Worm (Caenorhabditis elegans) whole organism, L2 larva: ENCODE data around the gene acdh-13.

Experiments used
- C34F6.9 ChIP-seq: fragments of 150-350 bp; optimal IDR thresholded peaks from 2 replicates; lab custom pipeline; 2014; ENCODE audit warnings: missing biosample characterization, missing genetic modification characterization
- F13H6.1 ChIP-seq: sonication (generic microtip); optimal IDR thresholded peaks from 2 replicates; lab custom pipeline; 2016; ENCODE audit warnings: missing genetic modification characterization, missing compliant biosample characterization
- Y55F3AM.14 ChIP-seq: fragments of 200-800 bp; sonication (Bioruptor generic); optimal IDR thresholded peaks from 2 replicates; lab custom pipeline; 2018; ENCODE audit warnings: mild to moderate bottlenecking, missing genetic modification characterization, missing compliant biosample characterization
- ZK546.5 ChIP-seq: sonication (generic microtip); optimal IDR thresholded peaks from 2 replicates; lab custom pipeline; 2017; ENCODE audit warnings: missing biosample characterization, missing genetic modification characterization
- alr-1 ChIP-seq: fragments of 150-350 bp; optimal IDR thresholded peaks from 2 replicates; lab custom pipeline; 2014; ENCODE audit warnings: missing biosample characterization, missing genetic modification characterization
- aly-2 ChIP-seq: fragments of 150-350 bp; optimal IDR thresholded peaks from 2 replicates; lab custom pipeline; 2014; ENCODE audit warnings: missing biosample characterization, missing genetic modification characterization
- ama-1 ChIP-seq: fragments of 150-350 bp; optimal IDR thresholded peaks from 2 replicates; lab custom pipeline; 2018; ENCODE audit warnings: inconsistent platforms
- blmp-1 ChIP-seq: sonication (generic microtip); optimal IDR thresholded peaks from 2 replicates; lab custom pipeline; 2017; ENCODE audit warnings: missing genetic modification characterization, mild to moderate bottlenecking, missing compliant biosample characterization, antibody characterized with exemption, moderate library complexity; ENCODE audit not compliant: insufficient read depth
- ceh-16 ChIP-seq: fragments of 150-350 bp; optimal IDR thresholded peaks from 2 replicates; lab custom pipeline; 2014; ENCODE audit warnings: missing biosample characterization, missing genetic modification characterization
- crh-2 ChIP-seq: sonication (generic microtip); optimal IDR thresholded peaks from 2 replicates; lab custom pipeline; 2017; ENCODE audit warnings: missing biosample characterization, missing genetic modification characterization
- dmd-4 ChIP-seq: sonication (generic microtip); optimal IDR thresholded peaks from 2 replicates; lab custom pipeline; 2017; ENCODE audit warnings: missing biosample characterization, missing genetic modification characterization
- egl-27 ChIP-seq: sonication (generic microtip); optimal IDR thresholded peaks from 3 replicates; lab custom pipeline; 2017; ENCODE audit warnings: missing biosample characterization, missing genetic modification reagents, missing genetic modification characterization
- fos-1 ChIP-seq: fragments of 150-350 bp; optimal IDR thresholded peaks from 2 replicates; lab custom pipeline; 2014; ENCODE audit warnings: missing biosample characterization, missing genetic modification characterization
- gmeb-1 ChIP-seq: fragments of 150-350 bp; optimal IDR thresholded peaks from 2 replicates; lab custom pipeline; 2014; ENCODE audit warnings: missing biosample characterization, missing genetic modification characterization
- lin-13 ChIP-seq: fragments of 150-350 bp; optimal IDR thresholded peaks from 2 replicates; lab custom pipeline; 2014; ENCODE audit warnings: missing biosample characterization, missing genetic modification reagents, missing genetic modification characterization
- lin-39 ChIP-seq: fragments of 150-350 bp; optimal IDR thresholded peaks from 2 replicates; lab custom pipeline; 2014; ENCODE audit warnings: missing biosample characterization, missing genetic modification reagents, missing genetic modification characterization
- lsy-2 ChIP-seq, 2 experiments: fragments of 150-350 bp in 1 of 2; sonication (generic microtip) in 1 of 2; optimal IDR thresholded peaks; 2 replicates each; lab custom pipeline; 2014 to 2017; ENCODE audit warnings: missing biosample characterization in 2 of 2, missing genetic modification characterization in 2 of 2
- mab-5 ChIP-seq: fragments of 150-350 bp; optimal IDR thresholded peaks from 2 replicates; lab custom pipeline; 2014; ENCODE audit warnings: missing biosample characterization, missing genetic modification characterization
- mdl-1 ChIP-seq, 2 experiments: fragments of 150-350 bp in 1 of 2; sonication (generic microtip) in 1 of 2; optimal IDR thresholded peaks; 2 replicates each; lab custom pipeline; 2017; ENCODE audit warnings: missing biosample characterization in 2 of 2, missing genetic modification characterization in 2 of 2
- nhr-10 ChIP-seq: sonication (generic microtip); optimal IDR thresholded peaks from 2 replicates; lab custom pipeline; 2017; ENCODE audit warnings: missing biosample characterization, missing genetic modification characterization
- nhr-129 ChIP-seq: fragments of 150-350 bp; optimal IDR thresholded peaks from 2 replicates; lab custom pipeline; 2014; ENCODE audit warnings: missing biosample characterization, missing genetic modification characterization
- nhr-21 ChIP-seq: fragments of 150-350 bp; optimal IDR thresholded peaks from 2 replicates; lab custom pipeline; 2014; ENCODE audit warnings: missing biosample characterization, missing genetic modification characterization
- nhr-237 ChIP-seq: fragments of 150-350 bp; optimal IDR thresholded peaks from 2 replicates; lab custom pipeline; 2014; ENCODE audit warnings: missing biosample characterization, missing genetic modification characterization
- nhr-25 ChIP-seq: fragments of 150-350 bp; sonication (generic microtip); optimal IDR thresholded peaks from 3 replicates; lab custom pipeline; 2014; ENCODE audit warnings: missing biosample characterization, missing genetic modification characterization
- nhr-6 ChIP-seq: fragments of 150-350 bp; optimal IDR thresholded peaks from 2 replicates; lab custom pipeline; 2014; ENCODE audit warnings: missing biosample characterization, missing genetic modification characterization
- nhr-77 ChIP-seq: fragments of 150-350 bp; optimal IDR thresholded peaks from 2 replicates; lab custom pipeline; 2014; ENCODE audit warnings: missing biosample characterization, missing genetic modification characterization
- sem-4 ChIP-seq: fragments of 150-350 bp; optimal IDR thresholded peaks from 2 replicates; lab custom pipeline; 2014; ENCODE audit warnings: missing biosample characterization, missing genetic modification reagents, missing genetic modification characterization
- skn-1 ChIP-seq: sonication (generic microtip); optimal IDR thresholded peaks from 2 replicates; lab custom pipeline; 2017; ENCODE audit warnings: missing biosample characterization, missing genetic modification characterization
- sma-3 ChIP-seq: sonication (generic microtip); optimal IDR thresholded peaks from 2 replicates; lab custom pipeline; 2016; ENCODE audit warnings: missing genetic modification reagents, missing genetic modification characterization, missing compliant biosample characterization
- sma-9 ChIP-seq, 2 experiments: fragments of 150-350 bp in 1 of 2; sonication (generic microtip) in 1 of 2; optimal IDR thresholded peaks; 2 replicates each; lab custom pipeline; 2014 to 2016; ENCODE audit warnings: missing genetic modification characterization in 2 of 2, mild to moderate bottlenecking in 1 of 2, missing biosample characterization in 1 of 2, missing compliant biosample characterization in 1 of 2, missing genetic modification reagents in 1 of 2, moderate library complexity in 1 of 2
- snpc-4 ChIP-seq: fragments of 150-350 bp; optimal IDR thresholded peaks from 2 replicates; lab custom pipeline; 2014; ENCODE audit warnings: missing biosample characterization, missing genetic modification characterization
- unc-55 ChIP-seq: fragments of 150-350 bp; sonication (generic microtip); optimal IDR thresholded peaks from 3 replicates; lab custom pipeline; 2014; ENCODE audit warnings: missing biosample characterization, missing genetic modification reagents, missing genetic modification characterization
- unc-62 ChIP-seq: fragments of 150-350 bp; optimal IDR thresholded peaks from 2 replicates; lab custom pipeline; 2014; ENCODE audit warnings: missing biosample characterization, missing genetic modification reagents, missing genetic modification characterization
- zag-1 ChIP-seq: fragments of 150-350 bp; optimal IDR thresholded peaks from 2 replicates; lab custom pipeline; 2014; ENCODE audit warnings: missing biosample characterization, missing genetic modification characterization
- ztf-1 ChIP-seq: fragments of 200-800 bp; sonication (Bioruptor generic); conservative IDR thresholded peaks from 2 replicates; pipeline ENCODE4 v1.3.6; 2022; ENCODE audit warnings: missing genetic modification characterization, missing compliant biosample characterization
- ztf-11 ChIP-seq: sonication (generic microtip); optimal IDR thresholded peaks from 2 replicates; lab custom pipeline; 2017; ENCODE audit warnings: missing biosample characterization, missing genetic modification characterization
- ztf-4 ChIP-seq: fragments of 150-350 bp; optimal IDR thresholded peaks from 2 replicates; lab custom pipeline; 2014; ENCODE audit warnings: missing biosample characterization, missing genetic modification characterization

Gene acdh-13

DNA sequence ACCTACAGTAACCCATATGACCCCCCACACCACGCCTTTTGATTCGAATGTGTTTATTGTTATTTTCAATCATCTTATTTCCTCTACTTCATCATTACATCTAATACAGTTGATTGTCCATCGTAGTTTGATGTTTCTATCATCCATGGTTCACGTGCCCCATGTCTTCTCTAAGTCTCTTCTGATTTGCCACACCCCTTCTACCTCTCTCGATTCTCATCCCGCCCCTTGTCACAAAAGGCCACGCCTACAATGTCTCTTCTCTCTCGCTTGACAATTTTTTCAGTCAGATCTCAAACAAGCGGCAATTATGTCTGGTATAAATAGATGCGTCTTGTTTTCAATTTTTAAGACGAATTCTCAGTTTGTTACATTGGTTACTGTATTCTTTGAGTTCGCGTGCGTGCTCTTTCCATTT lies 36.4 kb upstream of the acdh-13 start (continued):
- TF ChIP-seq dmd-4 (no peak), crh-2 (tag; lab: Kevin White, UChicago) (peak; percentile 72), mab-5 (no peak), zag-1 (tag; lab: Kevin White, UChicago) (no peak), ceh-16 (tag; lab: Kevin White, UChicago) (no peak), nhr-25 (tag; lab: Kevin White, UChicago) (peak; percentile 67), C34F6.9 (tag; lab: Kevin White, UChicago) (peak; percentile 0), mdl-1 (tag; optimal IDR thresholded peaks at IDR 0.05; lab: Kevin White, UChicago) (peak; percentile 36 to 69), F13H6.1 (peak; percentile 68), nhr-6 (tag; lab: Kevin White, UChicago) (peak; percentile 34), Y55F3AM.14 (GFP tag; lab: Kevin White, UChicago) (peak; percentile 43), nhr-77 (tag; lab: Kevin White, UChicago) (no peak), nhr-10 (tag; lab: Kevin White, UChicago) (no peak), snpc-4 (tag; lab: Kevin White, UChicago) (peak; percentile 21), alr-1 (tag; lab: Kevin White, UChicago) (no peak), ama-1 (lab: Kevin White, UChicago) (peak; percentile 80)

DNA sequence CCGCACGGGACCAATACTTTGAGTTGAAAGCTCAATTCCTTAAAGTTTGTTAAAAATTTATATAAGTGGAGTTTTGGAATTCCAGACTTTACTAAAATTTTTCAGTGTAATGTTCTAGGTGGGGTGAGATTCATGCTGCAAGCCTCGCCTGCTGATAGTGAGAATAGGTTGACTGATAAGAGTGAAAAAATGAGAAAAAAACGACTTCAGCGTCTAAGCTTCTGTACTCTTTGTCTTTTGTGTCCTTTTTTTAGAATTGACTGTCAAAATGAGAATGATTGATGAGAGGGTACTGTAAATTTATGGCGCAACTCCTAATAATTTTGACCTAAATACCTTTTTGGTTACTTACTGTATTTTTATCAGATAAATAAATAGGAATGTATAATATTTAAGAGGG lies 35.6 kb upstream of the acdh-13 start:
- peak; percentile 25 for TF ChIP-seq fos-1 (tag; lab: Kevin White, UChicago)
- TF ChIP-seq aly-2 (tag; lab: Kevin White, UChicago) = no peak

DNA sequence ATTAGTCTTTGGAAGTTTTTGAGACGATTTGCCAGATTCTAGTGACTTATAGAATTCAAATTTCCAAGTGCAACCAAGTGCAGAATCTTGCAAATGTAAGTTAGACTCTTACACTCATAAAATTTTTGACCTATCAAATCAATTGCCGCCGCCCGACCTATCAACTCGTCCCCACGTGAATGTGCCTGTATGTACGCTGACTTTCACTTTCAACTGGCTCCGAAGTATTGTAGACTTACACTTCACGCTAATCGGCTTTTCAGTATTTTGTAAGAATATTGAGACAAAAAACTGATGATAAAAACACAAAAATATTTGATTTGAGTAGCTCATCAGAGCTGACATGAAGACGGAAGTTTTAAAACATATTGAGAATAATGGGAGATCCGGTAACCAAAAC lies 34.2 kb upstream of the acdh-13 start:
- TF ChIP-seq blmp-1 (tag; lab: Kevin White, UChicago) (peak; percentile 57), mdl-1 (tag; optimal IDR thresholded peaks at IDR 0.05; lab: Kevin White, UChicago) (peak in 1 of 2 experiments; percentile 19), nhr-237 (no peak), ztf-1 (no peak), sma-9 (GFP tag; optimal IDR thresholded peaks at IDR 0.05; lab: Kevin White, UChicago) (peak; percentile 73), sma-9 (tag; optimal IDR thresholded peaks at IDR 0.05; lab: Kevin White, UChicago) (no peak), fos-1 (tag; lab: Kevin White, UChicago) (peak; percentile 31), sma-3 (GFP tag; lab: Kevin White, UChicago) (peak; percentile 9), nhr-6 (tag; lab: Kevin White, UChicago) (no peak), mab-5 (no peak), skn-1 (no peak)

DNA sequence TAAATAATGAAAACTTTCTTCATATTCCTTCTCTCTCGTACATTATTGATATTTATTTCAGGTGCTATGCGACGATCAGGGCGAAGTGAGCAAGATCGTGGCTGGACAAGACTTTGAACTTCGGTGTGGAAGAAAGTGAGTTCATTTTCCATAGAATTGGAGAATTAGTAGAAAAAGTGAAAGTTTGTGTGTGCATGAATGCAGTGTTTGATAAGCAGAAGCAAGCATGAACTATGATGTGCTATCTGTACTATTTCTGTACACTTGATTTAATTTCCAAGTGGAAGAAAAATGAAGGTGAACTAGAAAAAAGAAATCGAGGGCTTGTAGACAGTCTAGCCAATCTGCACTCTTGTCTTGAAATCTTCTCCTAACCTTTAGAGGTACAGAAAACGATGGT lies 33.4 kb upstream of the acdh-13 start:
- TF ChIP-seq sma-3 (GFP tag; lab: Kevin White, UChicago) = peak; percentile 22
- TF ChIP-seq fos-1 (tag; lab: Kevin White, UChicago) = peak; percentile 75
- TF ChIP-seq crh-2 (tag; lab: Kevin White, UChicago) = peak; percentile 11
- TF ChIP-seq C34F6.9 (tag; lab: Kevin White, UChicago) = no peak
- peak; percentile 67 for TF ChIP-seq blmp-1 (tag; lab: Kevin White, UChicago)
- TF ChIP-seq lin-39 (tag; lab: Kevin White, UChicago) = no peak
- peak; percentile 85 for TF ChIP-seq sma-9 (GFP tag; optimal IDR thresholded peaks at IDR 0.05; lab: Kevin White, UChicago)
- no peak for TF ChIP-seq sma-9 (tag; optimal IDR thresholded peaks at IDR 0.05; lab: Kevin White, UChicago)

DNA sequence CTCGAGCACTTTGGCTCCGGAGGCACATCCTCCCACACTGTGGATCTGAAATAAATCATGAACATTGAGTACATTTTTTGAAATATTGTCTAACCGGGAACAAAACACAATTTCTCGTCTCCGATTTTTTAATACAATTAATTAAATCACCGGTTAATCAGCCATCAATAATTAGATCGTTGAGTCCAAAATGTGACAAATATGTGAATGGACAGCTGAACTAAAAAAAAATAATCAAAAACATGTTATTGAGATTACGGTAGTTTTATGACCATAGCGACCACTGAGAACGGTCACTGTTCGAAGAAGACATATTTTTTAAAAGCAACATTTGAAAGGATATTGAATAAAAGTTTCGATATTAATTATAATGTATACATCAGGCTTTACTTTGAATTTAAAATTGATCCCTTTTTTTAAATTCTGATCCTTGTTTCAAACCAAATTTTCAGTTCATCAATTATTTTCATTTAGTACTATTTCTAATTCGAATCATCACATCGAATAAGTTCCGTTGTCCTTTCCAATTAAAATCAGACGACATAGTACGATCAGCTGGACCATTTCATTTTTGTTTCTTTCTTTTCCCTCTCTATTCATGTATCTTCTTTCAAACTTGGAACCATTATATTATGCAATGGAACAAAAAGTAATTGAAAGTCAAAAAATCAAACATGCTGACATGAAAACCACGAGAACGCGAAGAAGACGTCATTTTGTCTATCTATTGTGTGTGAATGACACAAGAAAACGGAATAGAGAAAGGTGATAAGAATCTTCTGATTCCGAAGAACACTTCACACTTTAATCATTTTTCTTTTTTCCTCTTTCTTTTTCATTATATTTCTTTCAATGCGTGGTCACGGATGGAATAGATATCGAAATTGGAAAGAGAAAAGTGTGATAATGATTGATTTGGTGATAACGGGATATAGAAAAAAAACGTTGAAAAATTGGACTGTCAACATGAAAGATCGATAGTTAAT lies 31.7 kb upstream of the acdh-13 start:
- TF ChIP-seq blmp-1 (tag; lab: Kevin White, UChicago) (peak; percentile 97), ztf-4 (tag; lab: Kevin White, UChicago) (peak; percentile 49), ZK546.5 (tag; lab: Kevin White, UChicago) (no peak), crh-2 (tag; lab: Kevin White, UChicago) (peak; percentile 89), gmeb-1 (peak; percentile 58), nhr-6 (tag; lab: Kevin White, UChicago) (peak; percentile 67), nhr-129 (tag; lab: Kevin White, UChicago) (peak; percentile 46), F13H6.1 (peak; percentile 60), mdl-1 (tag; optimal IDR thresholded peaks at IDR 0.05; lab: Kevin White, UChicago) (peak; percentile 36 to 64), sma-3 (GFP tag; lab: Kevin White, UChicago) (peak; percentile 94), sma-9 (GFP tag; optimal IDR thresholded peaks at IDR 0.05; lab: Kevin White, UChicago) (peak; percentile 96), sma-9 (tag; optimal IDR thresholded peaks at IDR 0.05; lab: Kevin White, UChicago) (no peak), lin-39 (tag; lab: Kevin White, UChicago) (no peak), nhr-25 (tag; lab: Kevin White, UChicago) (peak; percentile 91), Y55F3AM.14 (GFP tag; lab: Kevin White, UChicago) (peak; percentile 39), unc-62 (GFP tag; lab: Kevin White, UChicago) (no peak), sem-4 (tag; lab: Kevin White, UChicago) (peak; percentile 69), aly-2 (tag; lab: Kevin White, UChicago) (no peak), egl-27 (tag; lab: Kevin White, UChicago) (peak; percentile 89), unc-55 (no peak), alr-1 (tag; lab: Kevin White, UChicago) (no peak), nhr-21 (tag; lab: Kevin White, UChicago) (peak; percentile 92), lin-13 (GFP tag; lab: Kevin White, UChicago) (no peak), mab-5 (peak; percentile 5), C34F6.9 (tag; lab: Kevin White, UChicago) (peak; percentile 16), skn-1 (peak; percentile 43), fos-1 (tag; lab: Kevin White, UChicago) (peak; percentile 99), lsy-2 (tag; optimal IDR thresholded peaks at IDR 0.05; lab: Kevin White, UChicago) (peak in 1 of 2 experiments; percentile 60), ztf-11 (tag; lab: Kevin White, UChicago) (no peak)
